Fruit fly (Drosophila melanogaster): ENCODE measurements around the gene CG42340.
A peak's percentile ranks its signal among the peaks of the same experiment; 100 is the strongest.
"Not testable (repeated sequence)": the region's sequence is repeated elsewhere in the genome, so short reads cannot be mapped to it uniquely, and the experiment has no call there.

CG42340 gene

DNA sequence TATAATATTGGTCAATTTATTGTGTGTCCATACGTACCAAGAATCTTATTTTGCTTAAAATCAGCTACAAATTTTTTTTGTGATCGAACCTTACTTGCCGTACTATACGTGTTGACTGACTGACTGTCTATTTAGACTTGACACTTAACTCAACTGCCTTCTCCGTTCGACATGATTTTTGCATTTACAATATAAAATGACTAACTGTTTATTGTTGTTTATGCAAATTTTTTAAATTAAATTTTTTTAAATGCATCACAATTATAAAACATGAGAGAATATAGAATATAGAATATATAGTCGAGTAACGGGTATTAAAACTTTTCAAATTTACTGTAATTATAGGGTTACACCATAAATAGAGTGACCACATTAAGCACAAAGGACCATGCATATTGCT, 51.8 kb downstream of the CG42340 start, which contains the start of gene CG33667:
Gene CG33667 (minus strand): TSS at position 101 of the 400 bp plus-strand sequence.
- not testable (repeated sequence) for TF ChIP-seq CG32006, Met, Sox14 (GFP tag; optimal IDR thresholded peaks at IDR 0.05)

DNA sequence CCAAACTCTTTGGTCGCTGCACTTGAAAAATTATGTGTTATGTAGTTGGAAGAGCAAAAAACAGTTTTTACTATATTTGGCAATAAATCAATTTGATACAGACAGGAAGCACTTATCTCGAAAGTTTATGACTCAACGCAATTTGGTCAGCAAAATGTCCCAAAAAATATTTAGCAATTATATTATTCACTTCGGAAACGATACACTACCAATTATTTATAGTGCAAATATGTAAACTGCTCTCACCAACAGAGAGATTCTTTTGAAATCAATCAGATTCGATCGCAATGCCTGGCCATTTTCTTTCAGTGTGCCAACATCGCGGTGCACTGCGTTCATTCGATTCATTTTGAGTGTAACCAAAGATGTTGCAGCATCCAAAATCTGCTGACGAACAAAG, 66.2 kb downstream of the CG42340 start:
- peak; percentile 61 for TF ChIP-seq Sox102F (GFP tag; optimal IDR thresholded peaks at IDR 0.05)
- TF ChIP-seq CG32006 (GFP tag; optimal IDR thresholded peaks at IDR 0.05), result peak; percentile 41
- no peak for TF ChIP-seq CG9139 (GFP tag; optimal IDR thresholded peaks at IDR 0.05)
- peak; percentile 41 for TF ChIP-seq svp (GFP tag)
- peak; percentile 59 for TF ChIP-seq Smox (GFP tag; optimal IDR thresholded peaks at IDR 0.05)
- TF ChIP-seq Lpt (GFP tag; optimal IDR thresholded peaks at IDR 0.05), result no peak
- TF ChIP-seq OdsH (GFP tag; optimal IDR thresholded peaks at IDR 0.05), result peak; percentile 38
- TF ChIP-seq esn (GFP tag; optimal IDR thresholded peaks at IDR 0.05), result peak; percentile 72
- TF ChIP-seq acj6 (GFP tag; optimal IDR thresholded peaks at IDR 0.05), result peak; percentile 25
- peak; percentile 49 for TF ChIP-seq Sox14 (GFP tag; optimal IDR thresholded peaks at IDR 0.05)
- peak; percentile 11 for TF ChIP-seq achi (GFP tag; optimal IDR thresholded peaks at IDR 0.05)
- peak; percentile 64 for TF ChIP-seq CG31627 (GFP tag; optimal IDR thresholded peaks at IDR 0.05)
- TF ChIP-seq Gug (GFP tag; IDR thresholded peaks at IDR 0.05), result no peak
- TF ChIP-seq Hr39 (GFP tag; optimal IDR thresholded peaks at IDR 0.05), result peak; percentile 62
- TF ChIP-seq CG10669 (GFP tag; optimal IDR thresholded peaks at IDR 0.05), result no peak
- peak; percentile 34 for TF ChIP-seq Ets21C (GFP tag; optimal IDR thresholded peaks at IDR 0.05)
- no peak for TF ChIP-seq topi (GFP tag; optimal IDR thresholded peaks at IDR 0.05)
- TF ChIP-seq Eip78C (GFP tag), result peak; percentile 36
- TF ChIP-seq CG6792 (GFP tag; optimal IDR thresholded peaks at IDR 0.05), result peak; percentile 25
- TF ChIP-seq pdm3 (GFP tag; optimal IDR thresholded peaks at IDR 0.05), result peak; percentile 7
- peak; percentile 32 for TF ChIP-seq lz (GFP tag; optimal IDR thresholded peaks at IDR 0.05)

DNA sequence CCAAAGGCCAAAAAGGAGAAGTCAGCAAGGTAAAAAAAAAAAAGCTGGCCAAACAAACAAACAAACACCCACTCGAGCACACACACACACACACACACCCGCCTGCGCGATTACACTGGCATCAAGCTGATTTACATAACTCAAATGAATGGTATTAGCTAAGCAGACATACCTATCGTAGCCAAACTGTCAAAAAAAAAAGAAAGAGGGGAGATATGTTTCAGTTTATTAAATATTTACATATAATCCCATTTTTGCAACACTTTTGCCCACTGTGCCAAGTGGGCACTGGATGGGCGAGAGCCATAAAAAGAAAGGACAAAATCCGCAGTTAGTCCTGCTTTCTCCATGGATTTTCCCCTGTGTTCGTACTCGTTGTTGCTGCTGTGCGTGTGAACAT, 84.6 kb downstream of the CG42340 start:
- no peak for TF ChIP-seq Hr4 (GFP tag; optimal IDR thresholded peaks at IDR 0.05)
- TF ChIP-seq Hr39 (GFP tag; optimal IDR thresholded peaks at IDR 0.05), result no peak
- no peak for TF ChIP-seq Sox15 (GFP tag; optimal IDR thresholded peaks at IDR 0.05)
- TF ChIP-seq CG6163 (GFP tag; IDR thresholded peaks at IDR 0.05), result peak; percentile 55; the same call in 2 of the 3 replicates
- peak; percentile 27 for TF ChIP-seq CG10669 (GFP tag; optimal IDR thresholded peaks at IDR 0.05)
- no peak for TF ChIP-seq ss (GFP tag; optimal IDR thresholded peaks at IDR 0.05)
- TF ChIP-seq Blimp-1 (GFP tag; optimal IDR thresholded peaks at IDR 0.05), result no peak
- TF ChIP-seq Ets96B (tag; optimal IDR thresholded peaks at IDR 0.05), result peak; percentile 9
- no peak for TF ChIP-seq CG8632 (GFP tag; optimal IDR thresholded peaks at IDR 0.05)
- TF ChIP-seq Sox102F (GFP tag; optimal IDR thresholded peaks at IDR 0.05), result peak; percentile 15
- TF ChIP-seq pdm3 (GFP tag; optimal IDR thresholded peaks at IDR 0.05), result peak; percentile 8
- no peak for TF ChIP-seq salr (GFP tag; optimal IDR thresholded peaks at IDR 0.05)
- TF ChIP-seq CG6854 (GFP tag; optimal IDR thresholded peaks at IDR 0.05), result no peak
- peak; percentile 55 for TF ChIP-seq Eip78C (GFP tag)
- TF ChIP-seq acj6 (GFP tag; optimal IDR thresholded peaks at IDR 0.05), result no peak
- TF ChIP-seq CG11294 (GFP tag; IDR thresholded peaks at IDR 0.05), result 0 out of 2 replicates have a peak, but pooled peaks have one; percentile 14
- no peak for TF ChIP-seq fd59A (GFP tag; optimal IDR thresholded peaks at IDR 0.05)
- TF ChIP-seq Sox14 (GFP tag; optimal IDR thresholded peaks at IDR 0.05), result no peak
- TF ChIP-seq CG7368 (GFP tag; optimal IDR thresholded peaks at IDR 0.05), result no peak
- TF ChIP-seq CG6276 (GFP tag; optimal IDR thresholded peaks at IDR 0.05), result no peak
- TF ChIP-seq Ets21C (GFP tag; optimal IDR thresholded peaks at IDR 0.05), result no peak
- no peak for TF ChIP-seq esn (GFP tag; optimal IDR thresholded peaks at IDR 0.05)
- TF ChIP-seq eg (GFP tag; IDR thresholded peaks at IDR 0.05), result peak; percentile 42; the same call in 2 of the 3 replicates
- TF ChIP-seq CG3919 (GFP tag; optimal IDR thresholded peaks at IDR 0.05), result peak; percentile 8
- TF ChIP-seq topi (GFP tag; optimal IDR thresholded peaks at IDR 0.05), result no peak
- no peak for TF ChIP-seq CG1621 (tag; optimal IDR thresholded peaks at IDR 0.05)
- peak; percentile 6 for TF ChIP-seq CG6808 (GFP tag; optimal IDR thresholded peaks at IDR 0.05)
- no peak for TF ChIP-seq vri (GFP tag; optimal IDR thresholded peaks at IDR 0.05)
- TF ChIP-seq CG34406 (GFP tag; optimal IDR thresholded peaks at IDR 0.05), result no peak
- TF ChIP-seq CG6792 (GFP tag; optimal IDR thresholded peaks at IDR 0.05), result no peak
- TF ChIP-seq Eip93F (GFP tag; optimal IDR thresholded peaks at IDR 0.05), result no peak
- TF ChIP-seq CG8119 (GFP tag; IDR thresholded peaks at IDR 0.05), result no peak
- no peak for TF ChIP-seq CG9139 (GFP tag; optimal IDR thresholded peaks at IDR 0.05)
- no peak for TF ChIP-seq dac (GFP tag; optimal IDR thresholded peaks at IDR 0.05)
- TF ChIP-seq cyc (GFP tag; optimal IDR thresholded peaks at IDR 0.05), result no peak
- no peak for TF ChIP-seq CG16779 (tag; optimal IDR thresholded peaks at IDR 0.05)
- no peak for TF ChIP-seq Met (GFP tag; optimal IDR thresholded peaks at IDR 0.05)
- peak; percentile 5 for TF ChIP-seq CG32006 (GFP tag; optimal IDR thresholded peaks at IDR 0.05)
